Worm (Caenorhabditis elegans) whole organism, mixed stage, embryonic: Measurements from ENCODE around the gene arrd-8.

Source experiments
- M03D4.4 ChIP-seq: sonication (generic microtip); optimal IDR thresholded peaks from 2 replicates; lab custom pipeline; 2017; ENCODE audit warnings: mild to moderate bottlenecking, missing genetic modification characterization, missing compliant biosample characterization
- bed-3 ChIP-seq: fragments of 200-800 bp; sonication (Bioruptor generic); optimal IDR thresholded peaks from 3 replicates; lab custom pipeline; 2018; ENCODE audit warnings: mild to moderate bottlenecking, missing genetic modification characterization, moderate library complexity, missing compliant biosample characterization
- blmp-1 ChIP-seq: fragments of 150-350 bp; optimal IDR thresholded peaks from 2 replicates; lab custom pipeline; 2014; ENCODE audit warnings: missing biosample characterization, missing genetic modification characterization
- ceh-39 ChIP-seq: fragments of 150-350 bp; optimal IDR thresholded peaks from 2 replicates; lab custom pipeline; 2014; ENCODE audit warnings: missing biosample characterization, missing genetic modification characterization
- ceh-83 ChIP-seq: fragments of 200-800 bp; sonication (Bioruptor generic); optimal IDR thresholded peaks from 2 replicates; lab custom pipeline; 2018; ENCODE audit warnings: mild to moderate bottlenecking, missing genetic modification characterization, missing compliant biosample characterization
- ces-1 ChIP-seq: fragments of 150-350 bp; optimal IDR thresholded peaks from 2 replicates; lab custom pipeline; 2014; ENCODE audit warnings: missing biosample characterization, missing genetic modification reagents, missing genetic modification characterization
- cnd-1 ChIP-seq: fragments of 200-800 bp; sonication (Bioruptor generic); optimal IDR thresholded peaks from 2 replicates; lab custom pipeline; 2018; ENCODE audit warnings: mild to moderate bottlenecking, missing genetic modification characterization, missing compliant biosample characterization
- drap-1 ChIP-seq: fragments of 200-800 bp; sonication (Bioruptor generic); optimal IDR thresholded peaks from 3 replicates; lab custom pipeline; 2018; ENCODE audit warnings: mild to moderate bottlenecking, missing genetic modification characterization, missing compliant biosample characterization
- elt-1 ChIP-seq: sonication (generic microtip); optimal IDR thresholded peaks from 2 replicates; lab custom pipeline; 2017; ENCODE audit warnings: missing genetic modification characterization, mild to moderate bottlenecking, missing compliant biosample characterization, antibody characterized with exemption, moderate library complexity, borderline replicate concordance; ENCODE audit not compliant: insufficient read depth
- elt-3 ChIP-seq: fragments of 150-350 bp; optimal IDR thresholded peaks from 2 replicates; lab custom pipeline; 2014; ENCODE audit warnings: missing biosample characterization, missing genetic modification characterization
- flh-1 ChIP-seq: fragments of 200-800 bp; sonication (Bioruptor generic); optimal IDR thresholded peaks from 2 replicates; lab custom pipeline; 2018; ENCODE audit warnings: mild to moderate bottlenecking, missing genetic modification characterization, moderate library complexity, missing compliant biosample characterization
- ham-2 ChIP-seq: fragments of 200-800 bp; sonication (Bioruptor generic); optimal IDR thresholded peaks from 2 replicates; lab custom pipeline; 2018; ENCODE audit warnings: mild to moderate bottlenecking, missing genetic modification characterization, missing compliant biosample characterization
- hlh-1 ChIP-seq: fragments of 150-350 bp; optimal IDR thresholded peaks from 2 replicates; lab custom pipeline; 2014; ENCODE audit warnings: missing biosample characterization, missing genetic modification reagents, missing genetic modification characterization
- lin-32 ChIP-seq: fragments of 200-800 bp; sonication (Bioruptor generic); optimal IDR thresholded peaks from 2 replicates; lab custom pipeline; 2018; ENCODE audit warnings: mild to moderate bottlenecking, missing genetic modification characterization, missing compliant biosample characterization
- lsy-2 ChIP-seq: fragments of 150-350 bp; optimal IDR thresholded peaks from 2 replicates; lab custom pipeline; 2014; ENCODE audit warnings: missing biosample characterization, missing genetic modification characterization
- mab-5 ChIP-seq: fragments of 150-350 bp; optimal IDR thresholded peaks from 2 replicates; lab custom pipeline; 2014; ENCODE audit warnings: missing biosample characterization, missing genetic modification characterization
- mep-1 ChIP-seq: fragments of 150-350 bp; optimal IDR thresholded peaks from 2 replicates; lab custom pipeline; 2017; ENCODE audit warnings: missing biosample characterization, missing genetic modification reagents, missing genetic modification characterization, inconsistent platforms
- mls-2 ChIP-seq: sonication (generic microtip); optimal IDR thresholded peaks from 2 replicates; lab custom pipeline; 2016; ENCODE audit warnings: mild to moderate bottlenecking, missing genetic modification characterization, moderate library complexity, missing compliant biosample characterization
- nhr-12 ChIP-seq: fragments of 150-350 bp; optimal IDR thresholded peaks from 2 replicates; lab custom pipeline; 2014; ENCODE audit warnings: missing biosample characterization, missing genetic modification characterization
- nhr-237 ChIP-seq: fragments of 150-350 bp; optimal IDR thresholded peaks from 2 replicates; lab custom pipeline; 2014; ENCODE audit warnings: missing biosample characterization, missing genetic modification characterization
- nhr-76 ChIP-seq: sonication (generic microtip); optimal IDR thresholded peaks from 2 replicates; lab custom pipeline; 2017; ENCODE audit warnings: missing biosample characterization, missing genetic modification characterization
- pha-4 ChIP-seq: fragments of 150-350 bp; optimal IDR thresholded peaks from 2 replicates; lab custom pipeline; 2018; ENCODE audit warnings: missing biosample characterization, missing genetic modification reagents, missing genetic modification characterization
- sem-2 ChIP-seq: fragments of 200-800 bp; sonication (Bioruptor generic); optimal IDR thresholded peaks from 2 replicates; lab custom pipeline; 2018; ENCODE audit warnings: mild to moderate bottlenecking, missing genetic modification characterization, missing compliant biosample characterization
- snpc-4 ChIP-seq: fragments of 150-350 bp; optimal IDR thresholded peaks from 2 replicates; lab custom pipeline; 2014; ENCODE audit warnings: missing biosample characterization, missing genetic modification characterization
- sptf-1 ChIP-seq: sonication (generic microtip); optimal IDR thresholded peaks from 2 replicates; lab custom pipeline; 2017; ENCODE audit warnings: mild to moderate bottlenecking, missing genetic modification characterization, moderate library complexity, missing compliant biosample characterization
- tbx-8 ChIP-seq: fragments of 200-800 bp; sonication (Bioruptor generic); optimal IDR thresholded peaks from 2 replicates; lab custom pipeline; 2018; ENCODE audit warnings: mild to moderate bottlenecking, missing genetic modification characterization, moderate library complexity, missing compliant biosample characterization
- unc-39 ChIP-seq: fragments of 150-350 bp; optimal IDR thresholded peaks from 2 replicates; lab custom pipeline; 2014; ENCODE audit warnings: missing biosample characterization, missing genetic modification characterization
- ztf-11 ChIP-seq: fragments of 150-350 bp; optimal IDR thresholded peaks from 2 replicates; lab custom pipeline; 2014; ENCODE audit warnings: missing biosample characterization, missing genetic modification characterization

arrd-8 gene

DNA sequence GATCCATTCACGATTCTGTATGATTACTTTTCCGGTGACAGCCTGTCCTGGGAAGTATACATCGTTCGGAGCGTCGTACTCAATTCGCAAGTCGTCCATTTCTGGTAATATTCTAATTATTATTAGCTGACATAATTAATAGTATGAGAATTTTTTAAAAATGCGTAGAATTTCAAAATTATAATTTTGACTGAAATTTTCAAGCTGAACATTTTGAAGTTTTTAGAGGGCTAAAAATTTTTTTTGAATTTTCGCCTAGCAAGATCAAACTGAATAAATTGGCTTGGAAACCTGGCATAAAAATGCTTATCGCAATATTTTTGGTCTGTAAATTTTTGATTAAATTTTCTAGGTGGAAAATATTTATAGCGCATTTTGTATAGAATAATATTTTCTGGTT lies 2.4 kb upstream of the arrd-8 start, which contains the start of gene arrd-7:
Gene arrd-7, minus strand, starts transcription at position 101 of the 400 bp plus-strand sequence.
- TF ChIP-seq ceh-83 (GFP tag; lab: Kevin White, UChicago), result no peak
- TF ChIP-seq sem-2 (GFP tag; lab: Kevin White, UChicago), result no peak
- no peak for TF ChIP-seq cnd-1 (tag; lab: Kevin White, UChicago)
- no peak for TF ChIP-seq elt-1 (tag; lab: Kevin White, UChicago)
- TF ChIP-seq hlh-1 (tag; lab: Kevin White, UChicago), result no peak
- no peak for TF ChIP-seq mls-2 (tag; lab: Kevin White, UChicago)
- TF ChIP-seq blmp-1 (tag; lab: Kevin White, UChicago), result no peak
- no peak for TF ChIP-seq nhr-237 (tag; lab: Kevin White, UChicago)
- no peak for TF ChIP-seq elt-3
- no peak for TF ChIP-seq bed-3
- no peak for TF ChIP-seq unc-39 (tag; lab: Kevin White, UChicago)
- TF ChIP-seq M03D4.4 (tag; lab: Kevin White, UChicago), result no peak
- no peak for TF ChIP-seq ztf-11 (tag; lab: Kevin White, UChicago)
- TF ChIP-seq ceh-39 (tag; lab: Kevin White, UChicago), result no peak

DNA sequence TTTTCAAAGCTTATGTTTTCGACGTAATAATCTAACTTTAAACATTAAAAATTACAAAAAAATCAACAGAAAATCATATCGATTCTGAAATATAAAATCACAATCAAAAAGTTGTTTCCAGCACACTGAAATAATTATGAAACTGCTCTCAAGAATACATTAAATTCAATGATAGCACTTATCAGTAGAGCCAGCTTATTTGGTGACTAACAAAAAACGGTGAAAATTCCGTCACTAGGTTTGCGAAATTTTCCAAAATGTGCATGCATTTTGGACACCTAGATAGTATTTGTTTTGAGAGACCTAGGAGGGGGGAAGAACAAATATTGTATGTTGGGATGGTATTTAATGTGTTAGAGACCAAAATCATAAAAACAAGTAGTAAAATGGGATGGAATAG lies 1.8 kb upstream of the arrd-8 start:
- TF ChIP-seq ztf-11 (tag; lab: Kevin White, UChicago) (no peak), lsy-2 (tag; lab: Kevin White, UChicago) (no peak), cnd-1 (tag; lab: Kevin White, UChicago) (no peak), unc-39 (tag; lab: Kevin White, UChicago) (no peak), ham-2 (GFP tag; lab: Kevin White, UChicago) (no peak), sptf-1 (tag; lab: Kevin White, UChicago) (no peak), pha-4 (tag; lab: Kevin White, UChicago) (no peak), snpc-4 (no peak), nhr-237 (tag; lab: Kevin White, UChicago) (no peak), lin-32 (GFP tag; lab: Kevin White, UChicago) (no peak), M03D4.4 (tag; lab: Kevin White, UChicago) (no peak), elt-1 (tag; lab: Kevin White, UChicago) (no peak), tbx-8 (GFP tag; lab: Kevin White, UChicago) (no peak)

DNA sequence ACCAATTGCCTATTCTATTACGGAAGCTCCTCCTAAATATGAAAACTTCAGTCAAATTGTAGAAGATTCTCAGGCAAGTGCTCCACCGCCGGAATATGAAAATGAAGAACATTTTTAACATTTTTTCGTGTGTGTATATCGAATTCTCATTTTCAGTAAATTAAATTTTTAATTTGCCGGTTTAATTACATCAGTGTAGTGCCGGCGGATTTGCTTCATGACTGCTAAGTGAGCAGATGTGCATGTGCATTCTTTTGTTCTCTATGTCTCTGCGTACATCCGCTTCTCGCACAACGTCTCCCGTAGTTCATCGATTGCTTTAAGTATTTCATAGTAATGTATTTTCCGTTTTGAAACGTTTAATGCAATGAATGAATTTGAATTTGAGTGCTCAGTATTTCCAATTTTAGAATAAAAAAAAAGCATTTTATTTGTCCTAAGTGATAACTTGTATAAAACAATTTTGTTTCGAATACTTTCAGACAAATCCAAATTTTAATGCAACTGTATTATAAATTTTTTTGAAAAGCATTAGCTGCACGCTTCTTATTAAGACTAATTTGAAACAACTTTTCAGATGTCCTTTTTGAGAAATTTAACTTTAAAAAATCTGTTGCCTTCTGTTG lies 2.7 kb downstream of the arrd-8 start, which contains the start of gene Y17G7B.22:
Gene Y17G7B.22, plus strand, starts transcription at position 576 of the 626 bp plus-strand sequence.
- TF ChIP-seq mls-2 (tag; lab: Kevin White, UChicago) (no peak), ces-1 (GFP tag; lab: Kevin White, UChicago) (peak; percentile 97)

DNA sequence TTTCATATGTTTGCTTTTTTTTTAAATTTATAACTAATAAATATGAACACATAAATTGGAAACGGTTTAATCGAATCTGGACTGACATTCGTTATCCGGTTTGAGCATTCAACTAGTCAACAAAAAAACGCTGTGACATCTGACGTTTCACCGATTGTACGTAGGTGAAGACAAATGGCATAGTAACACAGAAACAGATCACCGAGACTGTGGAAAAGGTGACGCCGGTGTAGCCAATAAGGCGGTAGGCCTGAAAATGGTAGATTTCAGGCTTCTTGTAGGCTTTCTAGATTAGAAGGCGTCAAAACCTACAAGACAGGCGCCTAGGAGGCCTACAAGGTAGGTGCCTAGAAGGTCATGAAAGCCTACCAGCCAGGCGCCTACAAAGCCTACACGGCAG lies 6.4 kb downstream of the arrd-8 start:
- TF ChIP-seq elt-3, result no peak
- TF ChIP-seq elt-1 (tag; lab: Kevin White, UChicago), result no peak
- TF ChIP-seq ceh-39 (tag; lab: Kevin White, UChicago), result no peak

DNA sequence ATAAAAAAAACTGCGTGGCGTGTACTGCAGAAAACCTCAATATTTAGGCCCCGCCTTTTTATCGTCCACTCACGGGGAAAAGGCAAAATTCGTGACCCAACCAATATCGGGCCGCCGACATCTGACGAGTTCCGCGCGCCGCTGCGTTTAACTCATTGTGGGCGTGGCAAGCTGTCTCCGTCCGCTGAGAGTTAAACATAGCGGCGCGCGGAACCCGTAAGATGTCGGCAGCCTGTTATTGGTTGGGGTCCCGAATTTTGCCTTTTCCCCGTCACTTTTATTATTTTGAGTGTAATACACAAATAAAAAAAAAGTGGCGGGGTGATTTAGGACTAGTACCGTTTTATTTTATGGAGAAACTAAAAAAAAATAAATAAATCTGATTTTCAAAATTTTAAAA lies 11.5 kb downstream of the arrd-8 start:
- TF ChIP-seq M03D4.4 (tag; lab: Kevin White, UChicago), result no peak
- no peak for TF ChIP-seq bed-3
- no peak for TF ChIP-seq lin-32 (GFP tag; lab: Kevin White, UChicago)
- no peak for TF ChIP-seq flh-1 (GFP tag; lab: Kevin White, UChicago)
- TF ChIP-seq hlh-1 (tag; lab: Kevin White, UChicago), result no peak
- no peak for TF ChIP-seq tbx-8 (GFP tag; lab: Kevin White, UChicago)
- no peak for TF ChIP-seq unc-39 (tag; lab: Kevin White, UChicago)
- no peak for TF ChIP-seq nhr-76 (tag; lab: Kevin White, UChicago)
- TF ChIP-seq mls-2 (tag; lab: Kevin White, UChicago), result no peak
- TF ChIP-seq ces-1 (GFP tag; lab: Kevin White, UChicago), result no peak
- no peak for TF ChIP-seq mep-1
- no peak for TF ChIP-seq drap-1
- no peak for TF ChIP-seq mab-5 (tag; lab: Kevin White, UChicago)
- no peak for TF ChIP-seq cnd-1 (tag; lab: Kevin White, UChicago)
- TF ChIP-seq ceh-39 (tag; lab: Kevin White, UChicago), result no peak
- TF ChIP-seq nhr-12 (tag; lab: Kevin White, UChicago), result no peak
